Fruit fly (Drosophila melanogaster): ENCODE data around the gene PGAP5.

PGAP5 gene

DNA sequence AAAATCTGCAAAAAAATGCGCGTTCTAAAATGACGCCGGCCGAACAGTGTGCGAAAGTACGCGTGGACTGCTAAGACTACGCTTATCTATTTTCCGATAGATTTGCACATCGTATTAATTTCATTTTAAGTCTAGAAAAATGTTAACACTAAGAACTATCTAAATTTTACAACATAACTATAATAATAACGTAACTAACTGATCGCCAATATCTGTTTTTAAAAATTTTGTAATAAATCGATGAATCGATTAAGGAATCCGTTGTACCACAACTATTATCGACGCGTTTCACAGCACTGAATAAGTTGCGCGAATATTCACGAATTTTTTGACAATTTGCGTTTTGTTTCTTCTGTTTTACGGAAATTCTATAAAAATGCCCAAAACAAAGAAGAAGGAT is 12.4 kb downstream of the PGAP5 start, which contains the start of gene Ssb-c31a (continued):
- TF ChIP-seq zfh2 (GFP tag; optimal IDR thresholded peaks at IDR 0.05) (peak; percentile 68), CG4730 (GFP tag; IDR thresholded peaks at IDR 0.05) (no peak), Dek (tag; optimal IDR thresholded peaks at IDR 0.05) (no peak), slou (GFP tag; optimal IDR thresholded peaks at IDR 0.05) (no peak), CG31365 (tag; optimal IDR thresholded peaks at IDR 0.05) (no peak), Ets97D (GFP tag; optimal IDR thresholded peaks at IDR 0.05) (peak; percentile 66), sug (tag; optimal IDR thresholded peaks at IDR 0.05) (peak; percentile 71), Dll (GFP tag; IDR thresholded peaks at IDR 0.05; ENCODE audit: partially characterized antibody) (peak; percentile 89), CG3065 (GFP tag; optimal IDR thresholded peaks at IDR 0.05) (no peak), CG4820 (GFP tag; optimal IDR thresholded peaks at IDR 0.05) (peak; percentile 15), scrt (GFP tag; optimal IDR thresholded peaks at IDR 0.05) (peak; percentile 6), onecut (GFP tag; IDR thresholded peaks at IDR 0.05) (peak; percentile 88), CG9727 (GFP tag; optimal IDR thresholded peaks at IDR 0.05) (peak; percentile 45), her (GFP tag; optimal IDR thresholded peaks at IDR 0.05) (peak; percentile 5), CG13287 (GFP tag; IDR thresholded peaks at IDR 0.05; ENCODE audit: partially characterized antibody) (peak; percentile 88), eve (GFP tag; optimal IDR thresholded peaks at IDR 0.05) (no peak), Taf1 (GFP tag; IDR thresholded peaks at IDR 0.05) (no peak), CG33557 (GFP tag; optimal IDR thresholded peaks at IDR 0.05) (peak; percentile 44), Rx (GFP tag; IDR thresholded peaks at IDR 0.05) (no peak), lbe (GFP tag; optimal IDR thresholded peaks at IDR 0.05) (peak; percentile 73), en (GFP tag; optimal IDR thresholded peaks at IDR 0.05) (no peak), hkb (optimal IDR thresholded peaks at IDR 0.05) (no peak), hkb (GFP tag; IDR thresholded peaks at IDR 0.05) (0 out of 2 replicates have a peak, but pooled peaks have one; percentile 34), Sox102F (GFP tag; optimal IDR thresholded peaks at IDR 0.05) (no peak), CG11696 (GFP tag; IDR thresholded peaks at IDR 0.05) (no peak), run (tag; optimal IDR thresholded peaks at IDR 0.05) (no peak), hbn (GFP tag; IDR thresholded peaks at IDR 0.05; ENCODE audit: partially characterized antibody) (peak; percentile 74), Mrtf (GFP tag; IDR thresholded peaks at IDR 0.05) (no peak), Aef1 (GFP tag; IDR thresholded peaks at IDR 0.05) (0 out of 3 replicates have a peak, but pooled peaks have one; percentile 14), fd102C (GFP tag; optimal IDR thresholded peaks at IDR 0.05) (no peak), CG15696 (tag; optimal IDR thresholded peaks at IDR 0.05) (peak; percentile 27), H2.0 (GFP tag; IDR thresholded peaks at IDR 0.05) (no peak), CG2712 (tag; optimal IDR thresholded peaks at IDR 0.05) (peak; percentile 60), eyg (GFP tag; optimal IDR thresholded peaks at IDR 0.05) (no peak), Awh (GFP tag; IDR thresholded peaks at IDR 0.05) (no peak), cwo (GFP tag; optimal IDR thresholded peaks at IDR 0.05) (peak; percentile 20), CG10274 (GFP tag; optimal IDR thresholded peaks at IDR 0.05) (no peak), br (optimal IDR thresholded peaks at IDR 0.05) (no peak), CG8944 (GFP tag; optimal IDR thresholded peaks at IDR 0.05) (no peak), esg (GFP tag; conservative IDR thresholded peaks at IDR 0.05) (no peak), bbx (GFP tag; IDR thresholded peaks at IDR 0.05; ENCODE audit: partially characterized antibody) (peak; percentile 40; the same call in 1 of the 2 replicates), CG10147 (GFP tag; optimal IDR thresholded peaks at IDR 0.05) (peak; percentile 61), CG4328 (GFP tag; optimal IDR thresholded peaks at IDR 0.05) (peak; percentile 59), NC2β (GFP tag; optimal IDR thresholded peaks at IDR 0.05) (peak; percentile 27), CG8478 (optimal IDR thresholded peaks at IDR 0.05) (no peak), CG14441 (GFP tag; IDR thresholded peaks at IDR 0.05) (no peak), CoRest (tag; optimal IDR thresholded peaks at IDR 0.05) (peak; percentile 60), CG9797 (GFP tag; optimal IDR thresholded peaks at IDR 0.05) (peak; percentile 15), dan (GFP tag; IDR thresholded peaks at IDR 0.05) (no peak), z (GFP tag; IDR thresholded peaks at IDR 0.05) (no peak), Atf-2 (GFP tag; optimal IDR thresholded peaks at IDR 0.05) (peak; percentile 51), CG10366 (GFP tag; IDR thresholded peaks at IDR 0.05) (peak; percentile 30; the same call in 1 of the 2 replicates)
